Worm (Caenorhabditis elegans) whole organism, mixed stage, embryonic: Measurements from ENCODE around the gene F10E9.4.
"Not testable (repeated sequence)": the region's sequence is repeated elsewhere in the genome, so short reads cannot be mapped to it uniquely, and the experiment has no call there.

ENCODE experiments used
- blmp-1 ChIP-seq: fragments of 150-350 bp; optimal IDR thresholded peaks from 2 replicates; lab custom pipeline; 2014; ENCODE audit warnings: missing biosample characterization, missing genetic modification characterization
- ceh-39 ChIP-seq: fragments of 150-350 bp; optimal IDR thresholded peaks from 2 replicates; lab custom pipeline; 2014; ENCODE audit warnings: missing biosample characterization, missing genetic modification characterization
- ceh-43 ChIP-seq: fragments of 200-800 bp; sonication (Bioruptor generic); optimal IDR thresholded peaks from 2 replicates; lab custom pipeline; 2018; ENCODE audit warnings: mild to moderate bottlenecking, missing genetic modification characterization, moderate library complexity, missing compliant biosample characterization
- cnd-1 ChIP-seq: fragments of 200-800 bp; sonication (Bioruptor generic); optimal IDR thresholded peaks from 2 replicates; lab custom pipeline; 2018; ENCODE audit warnings: mild to moderate bottlenecking, missing genetic modification characterization, missing compliant biosample characterization
- elt-1 ChIP-seq: sonication (generic microtip); optimal IDR thresholded peaks from 2 replicates; lab custom pipeline; 2017; ENCODE audit warnings: missing genetic modification characterization, mild to moderate bottlenecking, missing compliant biosample characterization, antibody characterized with exemption, moderate library complexity, borderline replicate concordance; ENCODE audit not compliant: insufficient read depth
- elt-3 ChIP-seq: fragments of 150-350 bp; optimal IDR thresholded peaks from 2 replicates; lab custom pipeline; 2014; ENCODE audit warnings: missing biosample characterization, missing genetic modification characterization
- lin-13 ChIP-seq: fragments of 150-350 bp; optimal IDR thresholded peaks from 2 replicates; lab custom pipeline; 2014; ENCODE audit warnings: missing biosample characterization, missing genetic modification characterization
- lin-32 ChIP-seq: fragments of 200-800 bp; sonication (Bioruptor generic); optimal IDR thresholded peaks from 2 replicates; lab custom pipeline; 2018; ENCODE audit warnings: mild to moderate bottlenecking, missing genetic modification characterization, missing compliant biosample characterization
- lsy-2 ChIP-seq: fragments of 150-350 bp; optimal IDR thresholded peaks from 2 replicates; lab custom pipeline; 2014; ENCODE audit warnings: missing biosample characterization, missing genetic modification characterization
- nhr-12 ChIP-seq: fragments of 150-350 bp; optimal IDR thresholded peaks from 2 replicates; lab custom pipeline; 2014; ENCODE audit warnings: missing biosample characterization, missing genetic modification characterization
- nhr-237 ChIP-seq: fragments of 150-350 bp; optimal IDR thresholded peaks from 2 replicates; lab custom pipeline; 2014; ENCODE audit warnings: missing biosample characterization, missing genetic modification characterization
- pha-4 ChIP-seq: fragments of 150-350 bp; optimal IDR thresholded peaks from 2 replicates; lab custom pipeline; 2018; ENCODE audit warnings: missing biosample characterization, missing genetic modification reagents, missing genetic modification characterization
- snpc-4 ChIP-seq: fragments of 150-350 bp; optimal IDR thresholded peaks from 2 replicates; lab custom pipeline; 2014; ENCODE audit warnings: missing biosample characterization, missing genetic modification characterization
- unc-62 ChIP-seq: fragments of 150-350 bp; optimal IDR thresholded peaks from 2 replicates; lab custom pipeline; 2014; ENCODE audit warnings: missing biosample characterization, missing genetic modification reagents, missing genetic modification characterization

DNA sequence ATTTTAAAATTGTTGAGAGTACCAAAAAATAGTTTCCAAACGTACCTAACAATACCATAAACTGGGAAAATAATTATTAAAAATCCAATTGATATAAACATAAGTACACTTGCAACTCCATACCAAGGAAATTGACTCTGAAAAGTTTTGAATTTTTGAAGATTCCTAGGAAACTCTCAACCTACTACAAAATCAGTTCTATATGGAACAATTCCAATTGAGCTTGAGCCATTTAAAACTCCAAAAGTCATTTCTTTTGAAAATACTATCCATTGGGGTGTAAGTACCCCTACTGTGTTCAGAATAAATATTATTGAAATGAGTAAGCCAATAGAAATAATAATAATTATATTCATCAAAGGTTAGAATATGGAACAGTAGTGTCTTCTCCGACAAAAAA lies 31.0 kb downstream of the F10E9.4 start, which contains the start of gene clc-28:
- TF ChIP-seq elt-3 (tag; lab: Kevin White, UChicago); lin-32; lsy-2 (tag; lab: Kevin White, UChicago); cnd-1 (tag; lab: Kevin White, UChicago); ceh-43; ceh-39; blmp-1 (tag; lab: Kevin White, UChicago); pha-4 (tag; lab: Kevin White, UChicago); nhr-12 (tag; lab: Kevin White, UChicago); snpc-4 (tag; lab: Kevin White, UChicago); elt-1 (tag; lab: Kevin White, UChicago); lin-13; nhr-237; unc-62 (GFP tag; lab: Kevin White, UChicago): not testable (repeated sequence)
